ENCODE assay signal across 1 fruit fly cellular context in genomic region chr3L:5621908-5622307, dm6.
TF ChIP-seq lines count a peak whose summit lies in the region.

No protein-coding gene starts in this region.

TF ChIP-seq in whole organism, embryonic, 481 proteins besides CTCF, POLR2A, EP300 and RAD21 (continued from another document):
- peak; percentile 90; the same call in 2 of the 4 replicates for TF ChIP-seq chinmo (GFP tag; IDR thresholded peaks at IDR 0.05; lab: Robert Waterston, UW; ENCODE audit: partially characterized antibody)
- TF ChIP-seq CG34224 (GFP tag; IDR thresholded peaks at IDR 0.05; lab: Robert Waterston, UW; ENCODE audit: partially characterized antibody): no peak
- no peak for TF ChIP-seq CG16813 (GFP tag; IDR thresholded peaks at IDR 0.05; lab: Robert Waterston, UW; ENCODE audit: partially characterized antibody)
- TF ChIP-seq toy (GFP tag; IDR thresholded peaks at IDR 0.05; lab: Robert Waterston, UW): no peak
- peak; percentile 15 for TF ChIP-seq sd (tag; optimal IDR thresholded peaks at IDR 0.05; lab: Kevin White, UChicago)
- no peak for TF ChIP-seq CG8478 (optimal IDR thresholded peaks at IDR 0.05; lab: Kevin White, UChicago)
- TF ChIP-seq CG11695 (GFP tag; IDR thresholded peaks at IDR 0.05; lab: Robert Waterston, UW): no peak
- TF ChIP-seq zfh1 (GFP tag; IDR thresholded peaks at IDR 0.05; lab: Robert Waterston, UW): no peak
- peak; percentile 81 for TF ChIP-seq sqz (GFP tag; optimal IDR thresholded peaks at IDR 0.05; lab: Kevin White, UChicago)
- TF ChIP-seq CG12104 (GFP tag; optimal IDR thresholded peaks at IDR 0.05; lab: Kevin White, UChicago): no peak
- peak in 1 of 2 experiments; percentile 5 for TF ChIP-seq Trl (optimal IDR thresholded peaks at IDR 0.05; lab: Kevin White, UChicago)
- no peak for TF ChIP-seq Trl (GFP tag; optimal IDR thresholded peaks at IDR 0.05; lab: Kevin White, UChicago)
- peak; percentile 55 for TF ChIP-seq Deaf1 (tag; optimal IDR thresholded peaks at IDR 0.05; lab: Kevin White, UChicago)
- TF ChIP-seq CG9609 (GFP tag; optimal IDR thresholded peaks at IDR 0.05; lab: Kevin White, UChicago): no peak
- TF ChIP-seq vvl (GFP tag; IDR thresholded peaks at IDR 0.05; lab: Robert Waterston, UW): peak; percentile 25; the same call in 1 of the 2 replicates
- TF ChIP-seq Antp (GFP tag; optimal IDR thresholded peaks at IDR 0.05; lab: Kevin White, UChicago): no peak
- TF ChIP-seq Dp (GFP tag; optimal IDR thresholded peaks at IDR 0.05; lab: Kevin White, UChicago): no peak
- no peak for TF ChIP-seq dmrt99B (tag; optimal IDR thresholded peaks at IDR 0.05; lab: Kevin White, UChicago)
- TF ChIP-seq gsb-n (tag; optimal IDR thresholded peaks at IDR 0.05; lab: Kevin White, UChicago): no peak
- TF ChIP-seq Abd-B (GFP tag; optimal IDR thresholded peaks at IDR 0.05; lab: Kevin White, UChicago): peak; percentile 43
- TF ChIP-seq Poxn (GFP tag; IDR thresholded peaks at IDR 0.05; lab: Robert Waterston, UW): no peak
- no peak for TF ChIP-seq CG7987 (GFP tag; optimal IDR thresholded peaks at IDR 0.05; lab: Kevin White, UChicago)
- TF ChIP-seq crol (GFP tag; IDR thresholded peaks at IDR 0.05; lab: Robert Waterston, UW): peak; percentile 48; the same call in 1 of the 2 replicates
- TF ChIP-seq pfk (GFP tag; optimal IDR thresholded peaks at IDR 0.05; lab: Kevin White, UChicago): no peak
- no peak for TF ChIP-seq insv (GFP tag; optimal IDR thresholded peaks at IDR 0.05; lab: Kevin White, UChicago)
- TF ChIP-seq Sry-β (GFP tag; optimal IDR thresholded peaks at IDR 0.05; lab: Kevin White, UChicago): no peak
- TF ChIP-seq trem (tag; optimal IDR thresholded peaks at IDR 0.05; lab: Kevin White, UChicago): no peak
- TF ChIP-seq CG6175 (GFP tag; IDR thresholded peaks at IDR 0.05; lab: Robert Waterston, UW): no peak
- no peak for TF ChIP-seq Dip3 (GFP tag; optimal IDR thresholded peaks at IDR 0.05; lab: Kevin White, UChicago)
- TF ChIP-seq abd-A (tag; optimal IDR thresholded peaks at IDR 0.05; lab: Kevin White, UChicago): peak; percentile 62
- TF ChIP-seq CG2199 (GFP tag; IDR thresholded peaks at IDR 0.05; lab: Robert Waterston, UW): 0 out of 3 replicates have a peak, but pooled peaks have one; percentile 32
- peak; percentile 45; the same call in 1 of the 3 replicates for TF ChIP-seq z (GFP tag; IDR thresholded peaks at IDR 0.05; lab: Robert Waterston, UW)
- TF ChIP-seq CG7839 (tag; optimal IDR thresholded peaks at IDR 0.05; lab: Kevin White, UChicago): no peak
- TF ChIP-seq kni (GFP tag; optimal IDR thresholded peaks at IDR 0.05; lab: Kevin White, UChicago): peak; percentile 96
- TF ChIP-seq CG18476 (GFP tag; optimal IDR thresholded peaks at IDR 0.05; lab: Kevin White, UChicago): no peak
- TF ChIP-seq pnt (GFP tag; optimal IDR thresholded peaks at IDR 0.05; lab: Kevin White, UChicago): no peak
- no peak for TF ChIP-seq run (tag; optimal IDR thresholded peaks at IDR 0.05; lab: Kevin White, UChicago)
- TF ChIP-seq seq (GFP tag; IDR thresholded peaks at IDR 0.05; lab: Robert Waterston, UW): no peak
- no peak for TF ChIP-seq Lim3 (GFP tag; IDR thresholded peaks at IDR 0.05; lab: Robert Waterston, UW)
- TF ChIP-seq CG33557 (GFP tag; optimal IDR thresholded peaks at IDR 0.05; lab: Kevin White, UChicago): peak; percentile 75
- TF ChIP-seq CG4360 (GFP tag; IDR thresholded peaks at IDR 0.05; lab: Robert Waterston, UW): peak; percentile 61
- TF ChIP-seq pho (GFP tag; optimal IDR thresholded peaks at IDR 0.05; lab: Kevin White, UChicago): no peak
- no peak for TF ChIP-seq ranshi (GFP tag; IDR thresholded peaks at IDR 0.05; lab: Robert Waterston, UW)
- no peak for TF ChIP-seq Sin3A (optimal IDR thresholded peaks at IDR 0.05; lab: Kevin White, UChicago)
- TF ChIP-seq CG10209 (GFP tag; optimal IDR thresholded peaks at IDR 0.05; lab: Kevin White, UChicago): no peak
- peak; percentile 1 for TF ChIP-seq CG12769 (tag; optimal IDR thresholded peaks at IDR 0.05; lab: Kevin White, UChicago)
- no peak for TF ChIP-seq Hr51 (GFP tag; optimal IDR thresholded peaks at IDR 0.05; lab: Kevin White, UChicago)
- TF ChIP-seq MTF-1 (GFP tag; optimal IDR thresholded peaks at IDR 0.05; lab: Kevin White, UChicago; ENCODE audit: borderline replicate concordance): no peak
- TF ChIP-seq CG30403 (GFP tag; optimal IDR thresholded peaks at IDR 0.05; lab: Kevin White, UChicago): no peak
- no peak for TF ChIP-seq corto (GFP tag; optimal IDR thresholded peaks at IDR 0.05; lab: Kevin White, UChicago)
- TF ChIP-seq CG12659 (GFP tag; optimal IDR thresholded peaks at IDR 0.05; lab: Kevin White, UChicago): no peak
- TF ChIP-seq BtbVII (GFP tag; optimal IDR thresholded peaks at IDR 0.05; lab: Kevin White, UChicago): no peak
- TF ChIP-seq Jarid2 (GFP tag; optimal IDR thresholded peaks at IDR 0.05; lab: Kevin White, UChicago): no peak
- no peak for TF ChIP-seq CG10147 (GFP tag; optimal IDR thresholded peaks at IDR 0.05; lab: Kevin White, UChicago)
- no peak for TF ChIP-seq CG10979 (tag; optimal IDR thresholded peaks at IDR 0.05; lab: Kevin White, UChicago)
TF ChIP-seq in whole organism, embryonic: peak in this region for 18.
